Fruit fly (Drosophila melanogaster) whole organism, prepupa: Measurements from ENCODE around the gene msl-2.

Experiments
- CG4318 ChIP-seq: fragments of 200-800 bp; sonication (Bioruptor generic); optimal IDR thresholded peaks from 3 replicates; lab custom pipeline; 2017; ENCODE audit warnings: missing biosample characterization, mild to moderate bottlenecking, missing genetic modification characterization
- CG6854 ChIP-seq: fragments of 200-800 bp; sonication (Bioruptor generic); optimal IDR thresholded peaks from 2 replicates; lab custom pipeline; 2017; ENCODE audit warnings: missing biosample characterization, mild to moderate bottlenecking, missing genetic modification characterization
- CG8319 ChIP-seq: fragments of 200-800 bp; sonication (Bioruptor generic); optimal IDR thresholded peaks from 3 replicates; lab custom pipeline; 2016; ENCODE audit warnings: missing biosample characterization, missing genetic modification characterization
- Eip75B ChIP-seq: fragments of 200-800 bp; sonication (Bioruptor generic); optimal IDR thresholded peaks from 3 replicates; lab custom pipeline; 2016; ENCODE audit warnings: missing biosample characterization, missing genetic modification characterization
- Eip93F ChIP-seq: fragments of 200-800 bp; sonication (Bioruptor generic); optimal IDR thresholded peaks from 2 replicates; lab custom pipeline; 2016; ENCODE audit warnings: missing biosample characterization, mild to moderate bottlenecking, missing genetic modification characterization
- Hr39 ChIP-seq: fragments of 200-800 bp; sonication (Bioruptor generic); optimal IDR thresholded peaks from 2 replicates; lab custom pipeline; 2016; ENCODE audit warnings: missing biosample characterization, missing genetic modification characterization
- Lpt ChIP-seq: fragments of 200-800 bp; sonication (Bioruptor generic); optimal IDR thresholded peaks from 3 replicates; lab custom pipeline; 2016; ENCODE audit warnings: missing biosample characterization, missing genetic modification characterization
- OdsH ChIP-seq: fragments of 200-800 bp; sonication (Bioruptor generic); optimal IDR thresholded peaks from 3 replicates; lab custom pipeline; 2016; ENCODE audit warnings: missing biosample characterization, missing genetic modification characterization
- achi ChIP-seq: fragments of 200-800 bp; sonication (Bioruptor generic); optimal IDR thresholded peaks from 3 replicates; lab custom pipeline; 2016; ENCODE audit warnings: missing biosample characterization, missing genetic modification characterization
- esn ChIP-seq: fragments of 200-800 bp; sonication (Bioruptor generic); optimal IDR thresholded peaks from 2 replicates; lab custom pipeline; 2016; ENCODE audit warnings: missing biosample characterization, mild to moderate bottlenecking, missing genetic modification characterization, moderate library complexity

DNA sequence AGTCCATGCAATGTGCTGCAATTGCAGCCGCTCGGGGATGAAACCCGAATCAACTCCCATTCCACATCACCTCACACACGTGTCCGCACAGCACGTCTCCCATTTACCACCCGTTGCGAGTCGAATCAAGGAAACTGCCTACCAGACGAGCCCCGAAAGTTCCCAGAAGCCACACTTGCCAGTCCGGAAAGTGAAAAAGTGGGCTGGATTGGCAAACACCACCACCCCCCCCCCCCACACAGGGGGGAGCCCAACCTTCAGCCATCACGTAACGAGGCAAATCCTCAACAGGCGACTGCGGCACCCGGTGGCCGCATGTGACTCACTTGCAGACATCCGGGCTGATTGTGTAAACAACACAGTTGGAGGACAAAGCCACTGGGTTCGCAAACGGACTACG lies 38.9 kb upstream of the msl-2 start:
- TF ChIP-seq achi (GFP tag; lab: Kevin White, UChicago) (no peak), Eip93F (GFP tag; lab: Kevin White, UChicago) (no peak), Lpt (GFP tag; lab: Kevin White, UChicago) (no peak), CG6854 (GFP tag; lab: Kevin White, UChicago) (no peak), esn (no peak), CG8319 (GFP tag; lab: Kevin White, UChicago) (no peak), Hr39 (GFP tag; lab: Kevin White, UChicago) (no peak), OdsH (GFP tag; lab: Kevin White, UChicago) (no peak), Eip75B (GFP tag; lab: Kevin White, UChicago) (no peak), CG4318 (no peak)
